Worm (Caenorhabditis elegans): ENCODE data around the gene nmur-1.
A peak's percentile ranks its signal among the peaks of the same experiment; 100 is the strongest.

The nmur-1 gene

DNA sequence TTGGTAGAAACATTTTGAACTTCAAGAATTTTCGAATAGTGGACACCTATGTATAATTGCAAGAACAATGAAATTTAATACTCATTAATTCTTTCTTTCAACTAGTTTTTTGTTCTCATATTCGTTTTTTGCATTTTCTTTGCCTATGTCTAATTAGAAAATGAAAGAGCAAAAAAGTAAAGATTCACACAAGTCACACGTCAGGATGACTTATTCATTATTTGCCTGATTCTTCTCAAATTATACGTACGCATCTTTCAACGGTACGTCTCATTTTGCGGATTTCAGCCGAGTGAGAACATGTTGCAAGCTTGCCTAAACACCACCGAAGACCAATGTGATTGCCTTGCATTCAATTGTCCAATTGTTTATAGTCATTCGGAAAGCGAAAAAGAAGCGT, at the start of gene nmur-1:
TSS of gene nmur-1 (plus strand) at position 301 of the 400 bp plus-strand sequence.
- TF ChIP-seq him-1 (tag; optimal IDR thresholded peaks at IDR 0.05), result no peak

DNA sequence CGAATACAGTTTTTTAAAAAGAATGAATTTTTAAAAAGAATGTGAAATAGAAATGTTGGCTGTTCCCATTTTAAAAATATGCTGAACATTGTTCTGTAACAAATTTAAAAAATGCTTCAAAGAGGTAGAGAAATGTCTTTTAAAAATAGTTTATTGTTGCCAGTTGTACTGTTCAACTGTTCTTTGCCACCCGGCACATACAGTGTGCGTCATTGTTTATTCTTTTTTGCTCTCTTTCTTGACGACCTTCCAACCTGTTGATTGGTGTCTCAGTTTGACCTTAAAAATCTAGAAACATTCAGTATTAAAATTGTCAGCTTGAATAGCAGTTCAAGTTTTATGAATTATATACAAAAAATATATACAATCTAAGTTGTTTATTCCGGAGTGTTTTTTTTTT, 49.1 kb upstream of the nmur-1 start:
- TF ChIP-seq him-1 (tag; optimal IDR thresholded peaks at IDR 0.05) (no peak), dao-5 (tag; optimal IDR thresholded peaks at IDR 0.05) (no peak), W03F9.2 (tag; optimal IDR thresholded peaks at IDR 0.05) (no peak)

DNA sequence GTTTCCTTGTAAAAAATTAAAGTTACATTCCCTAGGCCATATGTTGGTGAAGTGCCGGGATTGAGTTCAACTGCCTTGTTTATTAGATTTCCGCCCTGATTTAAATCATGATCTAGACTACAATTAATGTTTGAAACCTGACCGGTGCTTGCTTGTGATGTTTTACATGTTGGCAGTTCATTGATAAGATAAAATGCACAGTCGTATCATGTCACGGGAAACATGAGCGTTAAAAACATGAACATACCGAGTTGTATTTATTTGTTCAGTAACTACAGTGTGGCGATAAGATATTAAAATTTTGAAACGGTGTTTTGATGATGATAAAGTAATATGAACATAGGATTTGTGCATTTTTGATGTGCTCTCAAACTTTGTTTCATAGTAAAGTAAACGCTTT, 48.4 kb upstream of the nmur-1 start:
- TF ChIP-seq dao-5 (tag; optimal IDR thresholded peaks at IDR 0.05) (no peak), W03F9.2 (tag; optimal IDR thresholded peaks at IDR 0.05) (no peak), him-1 (tag; optimal IDR thresholded peaks at IDR 0.05) (no peak)

DNA sequence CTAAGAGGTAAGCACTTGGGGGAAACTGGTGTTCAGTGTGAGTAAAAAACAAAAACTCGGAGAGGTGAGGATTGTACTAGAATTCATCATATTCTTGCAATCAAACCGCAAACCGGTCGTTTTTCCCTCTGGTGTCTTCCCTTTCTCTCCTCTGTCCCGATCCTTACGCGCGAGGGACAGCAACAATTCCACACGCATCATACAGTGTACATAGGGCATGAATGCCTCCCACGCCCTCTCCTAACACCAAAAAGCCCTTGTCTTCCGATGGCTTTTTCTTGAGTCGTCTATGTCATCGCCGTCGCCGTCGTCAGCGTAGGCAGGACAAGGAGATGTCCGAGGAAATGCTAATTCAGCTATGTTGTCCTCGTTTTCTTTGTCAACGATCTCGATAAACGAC, 47.3 kb upstream of the nmur-1 start:
- TF ChIP-seq him-1 (tag; optimal IDR thresholded peaks at IDR 0.05) (no peak), dao-5 (tag; optimal IDR thresholded peaks at IDR 0.05) (no peak), W03F9.2 (tag; optimal IDR thresholded peaks at IDR 0.05) (no peak)

DNA sequence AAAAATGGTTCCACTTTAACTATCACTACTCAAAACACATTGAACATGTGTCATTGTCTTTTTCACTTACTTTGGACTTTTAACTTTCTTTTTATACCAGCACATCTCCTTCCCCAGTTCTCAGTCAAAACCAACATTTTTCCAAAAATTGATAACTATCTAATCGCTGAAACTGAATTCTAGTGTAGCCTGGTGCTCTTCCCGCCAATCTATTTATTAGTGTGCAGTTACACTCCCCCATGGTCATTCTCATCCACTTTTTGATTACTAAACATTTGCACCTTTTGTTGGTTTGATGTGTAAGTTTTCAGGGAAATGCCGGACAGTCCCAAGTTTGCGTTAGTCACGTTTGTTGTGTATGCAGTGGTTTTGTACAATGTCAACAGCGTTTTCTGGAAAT, 46.5 kb upstream of the nmur-1 start:
- TF ChIP-seq W03F9.2 (tag; optimal IDR thresholded peaks at IDR 0.05) (no peak), dao-5 (tag; optimal IDR thresholded peaks at IDR 0.05) (no peak), him-1 (tag; optimal IDR thresholded peaks at IDR 0.05) (no peak)

DNA sequence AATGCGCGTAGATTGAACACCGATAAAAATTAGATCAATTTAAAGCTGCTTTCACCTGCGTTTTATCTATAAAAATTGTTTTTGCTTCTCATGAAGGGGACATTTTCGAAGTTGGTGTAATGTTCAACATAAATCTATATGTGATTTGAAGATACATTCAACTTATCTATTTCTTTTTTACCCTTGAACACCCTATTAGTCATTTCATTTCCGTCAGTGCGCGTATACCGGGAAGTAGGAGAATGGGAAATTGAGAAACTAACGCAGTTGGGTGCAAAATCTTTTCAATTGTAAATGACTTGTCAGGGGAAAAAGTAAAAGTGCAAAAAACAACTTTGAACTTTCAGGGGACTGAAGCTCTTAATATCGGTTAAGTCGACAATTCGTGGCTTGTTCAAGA, 45.8 kb upstream of the nmur-1 start:
- no peak for TF ChIP-seq dao-5 (tag; optimal IDR thresholded peaks at IDR 0.05)
- TF ChIP-seq him-1 (tag; optimal IDR thresholded peaks at IDR 0.05), result no peak
- TF ChIP-seq W03F9.2 (tag; optimal IDR thresholded peaks at IDR 0.05), result no peak

DNA sequence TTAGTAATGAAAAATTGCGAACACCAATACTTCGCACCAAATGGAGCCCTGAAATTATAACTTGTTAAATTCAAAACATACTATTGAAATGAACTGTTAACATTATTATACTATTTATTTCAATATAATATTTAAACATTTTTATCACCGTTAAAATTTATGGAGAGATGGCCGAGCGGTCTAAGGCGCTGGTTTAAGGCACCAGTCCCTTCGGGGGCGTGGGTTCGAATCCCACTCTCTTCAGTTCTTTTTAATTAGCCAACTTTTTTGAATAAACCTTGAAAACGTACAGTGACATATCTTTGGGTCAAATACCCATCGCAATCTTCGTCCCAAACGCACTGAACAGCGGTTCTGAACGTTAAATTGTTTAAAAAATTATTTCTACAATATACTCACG, 41.4 kb upstream of the nmur-1 start:
- no peak for TF ChIP-seq him-1 (tag; optimal IDR thresholded peaks at IDR 0.05)
- no peak for TF ChIP-seq W03F9.2 (tag; optimal IDR thresholded peaks at IDR 0.05)
- TF ChIP-seq dao-5 (tag; optimal IDR thresholded peaks at IDR 0.05), result no peak

DNA sequence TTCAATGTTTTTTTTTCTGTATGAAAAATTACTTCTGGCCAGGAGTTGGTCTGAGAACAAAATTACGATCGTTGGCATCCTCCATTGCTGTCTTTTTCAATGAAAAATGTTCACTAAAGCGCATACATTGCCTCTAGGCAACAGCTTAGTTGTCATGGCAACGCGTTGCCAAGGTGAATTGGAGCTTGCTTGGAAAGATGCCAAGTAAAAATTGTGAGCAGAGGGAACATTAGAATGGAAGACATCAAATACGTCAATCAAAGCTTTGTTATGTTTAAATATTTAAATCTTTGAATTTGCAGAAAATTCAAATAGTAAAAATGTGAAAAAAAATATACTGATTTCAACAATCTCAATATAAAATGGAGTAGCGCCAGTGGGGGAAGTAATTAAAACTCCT, 40.7 kb upstream of the nmur-1 start, which contains the start of gene dylt-2:
TSS of gene dylt-2 (minus strand) at position 101 of the 400 bp plus-strand sequence.
- TF ChIP-seq W03F9.2 (tag; optimal IDR thresholded peaks at IDR 0.05) (no peak), him-1 (tag; optimal IDR thresholded peaks at IDR 0.05) (no peak)

DNA sequence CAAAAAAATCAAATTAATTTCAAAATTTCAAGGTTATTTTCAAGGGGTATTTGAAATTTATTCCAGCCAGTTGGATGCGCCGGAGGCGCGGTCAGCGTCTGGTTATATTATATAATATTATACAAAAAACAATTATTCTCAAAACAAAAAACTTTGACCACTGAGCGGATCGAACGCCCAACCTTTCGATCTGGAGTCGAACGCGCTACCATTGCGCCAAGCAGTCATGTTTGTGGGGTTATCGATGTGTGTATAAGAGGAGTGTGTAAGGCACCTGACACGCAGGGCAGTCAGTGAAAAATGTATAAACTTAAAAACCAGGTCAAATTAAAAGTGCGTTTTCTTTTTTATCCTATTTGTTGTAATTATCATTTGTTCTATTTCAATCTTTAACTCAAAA, 36.7 kb upstream of the nmur-1 start:
- TF ChIP-seq dao-5 (tag; optimal IDR thresholded peaks at IDR 0.05), result no peak
- TF ChIP-seq W03F9.2 (tag; optimal IDR thresholded peaks at IDR 0.05), result peak; percentile 34
- TF ChIP-seq him-1 (tag; optimal IDR thresholded peaks at IDR 0.05), result no peak

DNA sequence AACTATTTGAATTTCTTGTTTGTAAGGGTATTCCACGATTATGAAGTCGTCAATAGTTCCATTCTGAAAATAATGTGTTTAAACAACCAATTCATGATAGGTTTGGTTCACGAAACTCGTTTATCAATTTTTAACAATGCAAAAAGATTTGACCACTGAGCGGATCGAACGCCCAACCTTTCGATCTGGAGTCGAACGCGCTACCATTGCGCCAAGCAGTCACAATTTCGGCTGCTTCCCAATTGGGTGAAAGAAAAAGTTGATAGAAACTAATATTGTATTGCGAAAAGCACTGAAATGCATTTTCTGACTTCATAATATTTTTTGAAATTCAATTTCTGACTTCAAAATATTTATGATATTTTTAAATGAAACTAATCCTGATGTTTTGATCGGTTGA, 35.8 kb upstream of the nmur-1 start:
- no peak for TF ChIP-seq dao-5 (tag; optimal IDR thresholded peaks at IDR 0.05)

DNA sequence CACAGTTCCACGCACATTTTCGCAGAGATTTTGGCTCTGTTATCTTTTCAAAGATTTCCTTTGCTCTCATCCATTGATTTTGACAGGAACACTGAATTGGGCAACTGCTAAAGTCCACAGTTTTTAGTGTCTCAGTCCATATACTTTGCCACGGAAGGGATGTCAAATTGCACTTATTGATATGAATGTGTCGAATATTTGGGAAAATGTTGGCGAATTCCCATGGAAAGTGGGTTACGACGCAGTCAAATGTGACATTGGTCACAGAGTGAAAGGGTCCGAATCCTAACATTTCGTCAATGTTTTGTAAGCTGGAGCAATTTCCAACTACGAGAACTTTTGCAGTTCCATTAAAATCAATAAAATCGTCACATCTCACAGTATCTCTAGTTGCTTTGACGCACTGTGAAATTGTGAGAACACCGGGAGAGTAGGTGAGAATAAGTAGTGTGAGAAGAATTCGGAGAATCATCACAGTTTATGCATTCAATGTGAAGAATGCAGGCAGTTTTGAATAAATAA, 30.2 kb upstream of the nmur-1 start, which contains the start of gene trk-1:
TSS of gene trk-1 (minus strand) at position 472 of the 522 bp plus-strand sequence.
- no peak for TF ChIP-seq W03F9.2 (tag; optimal IDR thresholded peaks at IDR 0.05)
- no peak for TF ChIP-seq dao-5 (tag; optimal IDR thresholded peaks at IDR 0.05)
- TF ChIP-seq him-1 (tag; optimal IDR thresholded peaks at IDR 0.05), result no peak

DNA sequence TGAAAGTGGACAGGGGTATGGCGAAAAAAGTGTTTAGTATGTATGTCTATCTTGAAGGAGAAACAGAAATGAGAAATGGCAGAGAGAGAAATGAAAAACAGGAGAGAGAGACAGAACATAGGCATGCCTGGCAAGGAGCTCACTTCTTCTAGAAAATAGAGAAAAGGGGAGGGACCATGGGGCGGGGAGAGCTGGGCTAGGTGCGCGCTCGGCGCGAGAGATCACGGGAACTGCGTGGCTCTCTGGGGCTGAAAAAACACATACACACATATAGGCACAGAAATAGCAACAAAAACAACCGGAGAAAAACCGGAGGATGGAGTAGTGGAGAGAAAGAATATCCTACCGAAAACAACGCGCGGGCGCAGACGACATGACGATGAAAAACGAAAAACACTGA, 28.8 kb upstream of the nmur-1 start:
- no peak for TF ChIP-seq him-1 (tag; optimal IDR thresholded peaks at IDR 0.05)
- TF ChIP-seq W03F9.2 (tag; optimal IDR thresholded peaks at IDR 0.05), result no peak
- TF ChIP-seq dao-5 (tag; optimal IDR thresholded peaks at IDR 0.05), result no peak

DNA sequence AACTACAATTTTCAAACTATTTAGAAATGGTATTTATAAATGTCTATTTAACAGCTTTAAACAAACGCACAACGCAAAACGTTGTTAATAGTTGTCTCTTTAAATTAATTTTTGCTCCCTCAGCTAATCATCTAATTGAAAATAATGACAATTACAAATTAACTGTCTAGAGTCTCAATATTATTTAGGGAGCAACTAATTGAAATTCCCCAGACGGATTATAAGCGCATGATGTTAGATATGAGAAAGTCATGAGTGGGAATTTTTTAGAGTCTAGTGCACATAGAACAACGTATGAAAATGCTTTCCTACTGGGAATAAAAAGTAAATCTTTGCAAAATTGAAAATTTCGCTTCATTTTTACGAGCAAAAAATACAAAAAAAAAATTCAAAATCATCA, 27.8 kb upstream of the nmur-1 start:
- no peak for TF ChIP-seq W03F9.2 (tag; optimal IDR thresholded peaks at IDR 0.05)
- TF ChIP-seq dao-5 (tag; optimal IDR thresholded peaks at IDR 0.05), result no peak
- TF ChIP-seq him-1 (tag; optimal IDR thresholded peaks at IDR 0.05), result no peak

DNA sequence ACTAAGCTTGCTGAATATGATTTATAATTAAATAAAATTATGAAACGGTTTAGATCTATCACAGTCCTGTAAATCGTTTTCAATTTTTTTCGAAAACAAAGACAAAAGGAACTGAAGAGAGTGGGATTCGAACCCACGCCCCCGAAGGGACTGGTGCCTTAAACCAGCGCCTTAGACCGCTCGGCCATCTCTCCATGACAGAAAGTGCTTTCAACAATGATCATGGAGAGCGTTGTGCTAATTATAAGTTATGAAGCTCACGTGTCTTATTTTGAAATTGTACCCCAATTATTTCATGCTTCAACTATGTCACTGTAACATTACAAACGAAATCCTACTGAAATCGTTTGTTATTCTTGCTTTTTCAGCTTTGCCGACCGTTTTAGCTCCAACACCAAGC, 25.0 kb upstream of the nmur-1 start:
- TF ChIP-seq W03F9.2 (tag; optimal IDR thresholded peaks at IDR 0.05) (no peak), dao-5 (tag; optimal IDR thresholded peaks at IDR 0.05) (no peak), him-1 (tag; optimal IDR thresholded peaks at IDR 0.05) (no peak)

DNA sequence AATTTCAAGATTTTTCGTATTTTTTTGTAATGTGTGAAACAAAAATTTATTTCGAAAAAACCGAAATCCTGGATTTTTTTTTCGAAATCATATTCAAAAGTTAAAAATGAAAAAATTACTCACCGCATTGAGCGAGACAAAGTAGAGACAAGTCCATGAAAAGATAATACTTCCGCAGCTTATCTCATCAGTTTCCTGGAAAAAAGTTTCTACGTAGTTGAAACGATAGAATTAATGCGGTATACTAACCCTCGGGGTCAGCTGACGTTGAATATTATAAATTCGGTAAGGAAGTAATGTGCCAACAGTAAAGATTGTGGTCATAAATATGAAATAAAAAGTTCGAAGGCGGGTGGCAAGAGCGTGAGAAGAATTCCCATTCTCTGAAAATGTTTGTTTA, 22.8 kb upstream of the nmur-1 start:
- TF ChIP-seq him-1 (tag; optimal IDR thresholded peaks at IDR 0.05), result no peak
- TF ChIP-seq dao-5 (tag; optimal IDR thresholded peaks at IDR 0.05), result no peak
- TF ChIP-seq W03F9.2 (tag; optimal IDR thresholded peaks at IDR 0.05), result no peak

Data from whole organism, L4/young adult.